Worm (Caenorhabditis elegans) whole organism, late embryonic: ENCODE measurements around the gene R13H4.7.

Experiments used
- ama-1 ChIP-seq: fragments of 150-350 bp; optimal IDR thresholded peaks from 2 replicates; lab custom pipeline; 2014
- ceh-45 ChIP-seq: fragments of 200-800 bp; sonication (Bioruptor generic); IDR thresholded peaks from 2 replicates; pipeline ENCODE4 v1.3.6; 2022; ENCODE audit warnings: missing genetic modification reagents, missing genetic modification characterization, missing compliant biosample characterization
- ceh-9 ChIP-seq: sonication (generic microtip); optimal IDR thresholded peaks from 2 replicates; lab custom pipeline; 2016; ENCODE audit warnings: mild to moderate bottlenecking, missing genetic modification characterization, inconsistent platforms, missing compliant biosample characterization
- dmd-4 ChIP-seq: sonication (generic microtip); optimal IDR thresholded peaks from 2 replicates; lab custom pipeline; 2016; ENCODE audit warnings: borderline replicate concordance, missing genetic modification characterization, missing compliant biosample characterization
- fax-1 ChIP-seq: sonication (generic microtip); optimal IDR thresholded peaks from 2 replicates; lab custom pipeline; 2016; ENCODE audit warnings: missing genotype, missing genetic modification characterization, missing compliant biosample characterization
- lin-11 ChIP-seq: fragments of 200-800 bp; sonication (Bioruptor generic); optimal IDR thresholded peaks from 2 replicates; lab custom pipeline; 2018; ENCODE audit warnings: mild to moderate bottlenecking, missing genetic modification characterization, missing compliant biosample characterization
- nfya-1 ChIP-seq: sonication (generic microtip); optimal IDR thresholded peaks from 2 replicates; lab custom pipeline; 2017; ENCODE audit warnings: missing genetic modification characterization, mild to moderate bottlenecking, missing compliant biosample characterization, antibody characterized with exemption, moderate library complexity
- nhr-232 ChIP-seq: sonication (generic microtip); optimal IDR thresholded peaks from 2 replicates; lab custom pipeline; 2016; ENCODE audit warnings: missing genetic modification characterization, missing compliant biosample characterization
- rnt-1 ChIP-seq: sonication (generic microtip); optimal IDR thresholded peaks from 2 replicates; lab custom pipeline; 2016; ENCODE audit warnings: missing genetic modification characterization, missing compliant biosample characterization
- sox-2 ChIP-seq: fragments of 200-800 bp; sonication (Bioruptor generic); IDR thresholded peaks from 2 replicates; pipeline ENCODE4 v1.3.6; 2022; ENCODE audit warnings: missing genetic modification reagents, missing genetic modification characterization, missing compliant biosample characterization
- tbx-2 ChIP-seq: sonication (generic microtip); optimal IDR thresholded peaks from 2 replicates; lab custom pipeline; 2016; ENCODE audit warnings: missing genetic modification characterization, missing compliant biosample characterization
- unc-42 ChIP-seq: sonication (generic microtip); optimal IDR thresholded peaks from 2 replicates; lab custom pipeline; 2016; ENCODE audit warnings: missing genotype, missing genetic modification characterization, missing compliant biosample characterization
- unc-86 ChIP-seq: sonication (generic microtip); optimal IDR thresholded peaks from 2 replicates; lab custom pipeline; 2016; ENCODE audit warnings: missing genetic modification characterization, missing compliant biosample characterization
- ztf-16 ChIP-seq: sonication (generic microtip); optimal IDR thresholded peaks from 2 replicates; lab custom pipeline; 2017; ENCODE audit warnings: missing genetic modification characterization, missing compliant biosample characterization

DNA sequence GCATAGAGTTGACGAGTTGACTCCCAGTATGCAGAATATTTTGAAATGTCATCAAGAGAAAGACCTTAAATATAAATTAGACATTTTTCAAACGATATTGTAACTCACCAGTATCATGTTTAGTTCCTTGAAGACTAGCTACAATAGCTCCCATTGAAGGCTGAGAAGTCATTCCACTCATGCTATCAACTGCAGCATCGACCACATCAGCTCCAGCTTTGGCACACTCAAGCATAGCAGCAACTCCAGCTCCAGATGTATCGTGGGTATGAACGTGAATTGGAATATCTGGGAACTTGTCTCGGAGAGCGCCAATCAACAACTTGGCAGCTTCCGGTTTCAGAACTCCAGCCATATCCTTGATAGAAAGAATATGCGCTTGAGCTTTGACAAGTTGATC lies 48.6 kb downstream of the R13H4.7 start:
- TF ChIP-seq ama-1 (lab: Kevin White, UChicago) (no peak), nfya-1 (tag; lab: Kevin White, UChicago) (no peak), unc-42 (tag; lab: Kevin White, UChicago) (no peak), lin-11 (tag; lab: Kevin White, UChicago) (no peak), rnt-1 (no peak), nhr-232 (tag; lab: Kevin White, UChicago) (no peak), tbx-2 (no peak), fax-1 (tag; lab: Kevin White, UChicago) (no peak), unc-86 (tag; lab: Kevin White, UChicago) (no peak), dmd-4 (tag; lab: Kevin White, UChicago) (no peak), ceh-9 (tag; lab: Kevin White, UChicago) (no peak), ceh-45 (no peak), sox-2 (GFP tag; lab: Robert Waterston, UW) (no peak), ztf-16 (tag; lab: Kevin White, UChicago) (no peak)
